Worm (Caenorhabditis elegans): ENCODE results near the gene ccep-135.

The ccep-135 gene

ce11 chrIII:3096091-3096490, 4.4 kb downstream of the ccep-135 start:
- peak; percentile 7; the same call in 1 of the 2 replicates for TF ChIP-seq hmg-1.2 (GFP tag; IDR thresholded peaks at IDR 0.05)
- TF ChIP-seq lin-54 (GFP tag; optimal IDR thresholded peaks at IDR 0.05): no peak
- no peak for TF ChIP-seq F55B11.4 (tag; optimal IDR thresholded peaks at IDR 0.05; ENCODE audit: borderline replicate concordance, insufficient read depth)
- TF ChIP-seq let-526 (GFP tag; IDR thresholded peaks at IDR 0.05): no peak
- TF ChIP-seq K12H6.12 (tag; optimal IDR thresholded peaks at IDR 0.05): no peak
- no peak for TF ChIP-seq ccch-3 (GFP tag; optimal IDR thresholded peaks at IDR 0.05)
- no peak for TF ChIP-seq K11D2.4 (GFP tag; IDR thresholded peaks at IDR 0.05)
- TF ChIP-seq ama-1 (optimal IDR thresholded peaks at IDR 0.05): no peak
- no peak for TF ChIP-seq ama-1 (GFP tag; optimal IDR thresholded peaks at IDR 0.05)

DNA sequence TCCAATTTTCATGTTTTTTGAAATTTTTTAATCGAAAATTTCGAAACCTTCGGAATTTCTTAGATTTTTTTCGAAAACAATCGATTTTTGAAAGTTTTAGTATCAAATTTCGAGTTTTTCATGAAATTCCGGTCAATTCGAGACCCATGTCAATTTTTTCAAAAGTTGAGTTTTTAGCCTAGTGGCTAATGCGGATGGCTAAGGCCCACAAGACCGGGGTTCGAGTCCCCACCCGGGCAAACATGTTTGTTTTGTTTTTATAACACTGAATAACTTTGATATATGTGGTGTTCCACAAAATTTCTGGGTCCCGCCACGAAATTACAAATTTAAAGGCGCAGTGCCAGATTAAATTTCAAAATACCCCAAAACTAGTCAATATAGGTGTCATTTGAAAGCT, 7.7 kb downstream of the ccep-135 start:
- TF ChIP-seq C06A6.2 (GFP tag; conservative IDR thresholded peaks at IDR 0.05) (no peak), D2030.7 (GFP tag; IDR thresholded peaks at IDR 0.05) (0 out of 2 replicates have a peak, but pooled peaks have one; percentile 17), sea-2 (GFP tag; IDR thresholded peaks at IDR 0.05) (no peak), rpc-1 (optimal IDR thresholded peaks at IDR 0.05) (peak; percentile 35), rpc-1 (tag; optimal IDR thresholded peaks at IDR 0.05) (peak; percentile 68), tbp1 (GFP tag; optimal IDR thresholded peaks at IDR 0.05) (peak; percentile 77), ekl-4 (GFP tag; IDR thresholded peaks at IDR 0.05) (no peak), B0261.1 (tag; optimal IDR thresholded peaks at IDR 0.05) (peak; percentile 53), ztf-6 (GFP tag; IDR thresholded peaks at IDR 0.05) (no peak), F49E8.2 (tag; optimal IDR thresholded peaks at IDR 0.05; ENCODE audit: insufficient read depth) (no peak)

- no peak for TF ChIP-seq mel-28 (tag; optimal IDR thresholded peaks at IDR 0.05; ENCODE audit: borderline replicate concordance)
- TF ChIP-seq B0035.1 (tag; optimal IDR thresholded peaks at IDR 0.05): no peak
- no peak for TF ChIP-seq F33H1.4 (GFP tag; IDR thresholded peaks at IDR 0.05)
- TF ChIP-seq aptf-3 (GFP tag; IDR thresholded peaks at IDR 0.05): no peak
- no peak for TF ChIP-seq egl-18 (GFP tag; IDR thresholded peaks at IDR 0.05)
- no peak for TF ChIP-seq madf-6 (GFP tag; IDR thresholded peaks at IDR 0.05)
- no peak for TF ChIP-seq sptf-2 (GFP tag; optimal IDR thresholded peaks at IDR 0.05)
- no peak for TF ChIP-seq die-1 (tag; optimal IDR thresholded peaks at IDR 0.05)
- TF ChIP-seq ceh-100 (GFP tag; IDR thresholded peaks at IDR 0.05): no peak
- TF ChIP-seq hmg-1.2 (GFP tag; IDR thresholded peaks at IDR 0.05): no peak
- TF ChIP-seq B0336.3 (GFP tag; IDR thresholded peaks at IDR 0.05): no peak
- no peak for TF ChIP-seq snpc-1.3 (tag; optimal IDR thresholded peaks at IDR 0.05; ENCODE audit: insufficient read depth)
- no peak for TF ChIP-seq K11D2.4 (GFP tag; IDR thresholded peaks at IDR 0.05)
- no peak for TF ChIP-seq madf-8 (GFP tag; conservative IDR thresholded peaks at IDR 0.05)
These were observed 8.5 kb downstream of the ccep-135 start for ce11 chrIII:3100124-3100523.

DNA sequence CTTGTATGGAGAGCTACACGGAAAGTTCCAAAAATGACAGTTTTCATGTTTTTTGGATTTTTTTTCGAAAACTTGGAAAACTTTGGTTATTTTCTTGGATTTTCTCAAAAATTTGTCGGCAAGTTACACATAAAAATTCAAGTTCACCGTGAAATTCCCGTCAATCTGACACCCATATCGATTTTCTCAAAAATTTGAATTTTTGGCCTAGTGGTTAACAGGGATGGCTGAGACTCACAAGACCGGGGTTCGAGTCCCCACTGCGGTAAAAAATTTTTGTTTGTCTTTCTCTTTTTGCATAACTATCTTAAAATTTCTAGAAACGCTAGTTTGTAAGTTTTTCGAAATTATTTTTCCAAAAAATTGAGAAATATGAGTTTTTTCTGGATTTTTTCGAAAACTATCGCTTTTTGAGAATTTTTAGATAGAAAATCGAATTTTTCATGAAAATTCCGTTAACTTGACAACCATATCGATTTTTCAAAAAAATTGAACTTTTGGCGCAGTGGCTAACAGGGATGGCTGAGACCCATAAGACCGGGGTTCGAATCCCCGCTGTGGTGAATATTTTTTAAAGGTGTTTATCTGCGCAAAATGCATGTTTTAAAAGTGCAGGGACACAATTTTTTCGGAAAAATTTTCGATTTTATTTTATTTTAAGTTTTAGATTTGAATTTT, 9.1 kb downstream of the ccep-135 start:
- TF ChIP-seq chd-7 (tag; optimal IDR thresholded peaks at IDR 0.05) (no peak), K12H6.12 (tag; optimal IDR thresholded peaks at IDR 0.05) (no peak), ztf-26 (tag; optimal IDR thresholded peaks at IDR 0.05) (no peak), him-1 (tag; optimal IDR thresholded peaks at IDR 0.05) (peak; percentile 66), B0261.1 (tag; optimal IDR thresholded peaks at IDR 0.05) (peak; percentile 44), ztf-28 (GFP tag; IDR thresholded peaks at IDR 0.05) (no peak), unc-62 (GFP tag; optimal IDR thresholded peaks at IDR 0.05) (no peak), ztf-6 (GFP tag; IDR thresholded peaks at IDR 0.05) (no peak), zfh-2 (GFP tag; conservative IDR thresholded peaks at IDR 0.05) (no peak), B0336.3 (GFP tag; IDR thresholded peaks at IDR 0.05) (no peak), snpc-4 (GFP tag; optimal IDR thresholded peaks at IDR 0.05) (no peak), snpc-4 (tag; optimal IDR thresholded peaks at IDR 0.05) (no peak), ceh-27 (GFP tag; optimal IDR thresholded peaks at IDR 0.05) (no peak), sdz-38 (tag; optimal IDR thresholded peaks at IDR 0.05) (no peak), lin-26 (GFP tag; IDR thresholded peaks at IDR 0.05) (no peak), F33H1.4 (GFP tag; IDR thresholded peaks at IDR 0.05) (0 out of 2 replicates have a peak, but pooled peaks have one; percentile 9), lag-1 (GFP tag; IDR thresholded peaks at IDR 0.05) (no peak), F39B2.1 (GFP tag; IDR thresholded peaks at IDR 0.05) (no peak), ztf-18 (tag; optimal IDR thresholded peaks at IDR 0.05) (no peak), nhr-80 (tag; optimal IDR thresholded peaks at IDR 0.05) (no peak)
